Worm (Caenorhabditis elegans) whole organism, young adult: ENCODE measurements around the gene cht-3.

Experiments
- F23B12.7 ChIP-seq: sonication (generic microtip); optimal IDR thresholded peaks from 2 replicates; lab custom pipeline; 2017; ENCODE audit warnings: missing genetic modification characterization, mild to moderate bottlenecking, missing compliant biosample characterization, antibody characterized with exemption, moderate library complexity; ENCODE audit not compliant: insufficient read depth
- F52B5.7 ChIP-seq: sonication (generic microtip); optimal IDR thresholded peaks from 2 replicates; lab custom pipeline; 2016; ENCODE audit warnings: mild to moderate bottlenecking, missing genetic modification characterization, missing compliant biosample characterization
- ZK185.1 ChIP-seq: sonication (generic microtip); optimal IDR thresholded peaks from 2 replicates; lab custom pipeline; 2016; ENCODE audit warnings: mild to moderate bottlenecking, missing genetic modification characterization, missing compliant biosample characterization; ENCODE audit not compliant: poor library complexity, severe bottlenecking
- attf-6 ChIP-seq: fragments of 200-800 bp; sonication (Bioruptor generic); IDR thresholded peaks from 2 replicates; pipeline ENCODE4 v1.3.6; 2022; ENCODE audit warnings: missing genetic modification reagents, missing genetic modification characterization, missing compliant biosample characterization
- dpl-1 ChIP-seq: fragments of 150-350 bp; optimal IDR thresholded peaks from 2 replicates; lab custom pipeline; 2014; ENCODE audit warnings: missing biosample characterization, missing genetic modification reagents, missing genetic modification characterization
- let-607 ChIP-seq, 2 experiments: fragments of 200-800 bp in 1 of 2; sonication (Bioruptor generic) in 1 of 2; sonication (generic microtip) in 1 of 2; optimal IDR thresholded peaks; 2 replicates each; lab custom pipeline; 2016 to 2018; ENCODE audit warnings: mild to moderate bottlenecking in 2 of 2, missing compliant biosample characterization in 2 of 2, missing genetic modification characterization in 2 of 2, moderate library complexity in 2 of 2, missing genotype in 1 of 2
- lin-26 ChIP-seq: fragments of 200-800 bp; sonication (Bioruptor generic); IDR thresholded peaks from 2 replicates; pipeline ENCODE4 v1.3.6; 2022; ENCODE audit warnings: missing genetic modification reagents, missing genetic modification characterization, missing compliant biosample characterization
- madf-6 ChIP-seq: fragments of 200-800 bp; sonication (Bioruptor generic); IDR thresholded peaks from 2 replicates; pipeline ENCODE4 v1.3.6; 2022; ENCODE audit warnings: missing genetic modification reagents, missing genetic modification characterization, missing compliant biosample characterization
- mel-28 ChIP-seq: sonication (generic microtip); optimal IDR thresholded peaks from 2 replicates; lab custom pipeline; 2016; ENCODE audit warnings: borderline replicate concordance, mild to moderate bottlenecking, missing genetic modification characterization, missing compliant biosample characterization
- rcor-1 ChIP-seq: fragments of 200-800 bp; sonication (Bioruptor generic); IDR thresholded peaks from 2 replicates; pipeline ENCODE4 v1.3.6; 2022; ENCODE audit warnings: missing genetic modification reagents, missing genetic modification characterization, missing compliant biosample characterization
- tbx-9 ChIP-seq: sonication (generic microtip); optimal IDR thresholded peaks from 2 replicates; lab custom pipeline; 2016; ENCODE audit warnings: borderline replicate concordance, missing genetic modification characterization, inconsistent platforms, missing compliant biosample characterization
- unc-130 ChIP-seq: sonication (generic microtip); optimal IDR thresholded peaks from 2 replicates; lab custom pipeline; 2016; ENCODE audit warnings: missing genetic modification reagents, missing genetic modification characterization, missing compliant biosample characterization
- ztf-22 ChIP-seq: fragments of 200-800 bp; sonication (Bioruptor generic); optimal IDR thresholded peaks from 2 replicates; lab custom pipeline; 2018; ENCODE audit warnings: mild to moderate bottlenecking, missing genetic modification characterization, moderate library complexity, missing compliant biosample characterization

ce11 chrIV:6984449-6985380, 18.7 kb upstream of the cht-3 start:
- TF ChIP-seq ZK185.1 (tag; lab: Kevin White, UChicago) = no peak
- TF ChIP-seq madf-6 (GFP tag; lab: Robert Waterston, UW) = no peak
- TF ChIP-seq rcor-1 = no peak
- TF ChIP-seq unc-130 (GFP tag; lab: Kevin White, UChicago) = no peak
- TF ChIP-seq tbx-9 (tag; lab: Kevin White, UChicago) = no peak
- no peak for TF ChIP-seq ztf-22 (GFP tag; lab: Kevin White, UChicago)
- TF ChIP-seq mel-28 (tag; lab: Kevin White, UChicago) = no peak
- no peak for TF ChIP-seq dpl-1 (GFP tag; lab: Kevin White, UChicago)
- TF ChIP-seq F52B5.7 (tag; lab: Kevin White, UChicago) = no peak
- TF ChIP-seq let-607 (tag; optimal IDR thresholded peaks at IDR 0.05; lab: Kevin White, UChicago) = no peak
- no peak for TF ChIP-seq F23B12.7 (tag; lab: Kevin White, UChicago)
- TF ChIP-seq attf-6 (GFP tag; lab: Robert Waterston, UW) = no peak
- TF ChIP-seq lin-26 (GFP tag; lab: Robert Waterston, UW) = no peak
